Fruit fly (Drosophila melanogaster): ENCODE measurements around the gene CG13693.

- TF ChIP-seq cic (GFP tag; optimal IDR thresholded peaks at IDR 0.05) (no peak), CG12768 (GFP tag; optimal IDR thresholded peaks at IDR 0.05) (no peak), cnc (optimal IDR thresholded peaks at IDR 0.05) (no peak), Clk (GFP tag; optimal IDR thresholded peaks at IDR 0.05) (no peak), CG7101 (tag; optimal IDR thresholded peaks at IDR 0.05) (no peak), tj (GFP tag; optimal IDR thresholded peaks at IDR 0.05) (no peak), Mnt (GFP tag; optimal IDR thresholded peaks at IDR 0.05) (no peak), pad (GFP tag; optimal IDR thresholded peaks at IDR 0.05) (no peak)
Measured at dm6 chr2L:241415-241814, 9.1 kb downstream of the CG13693 start.
